Fruit fly (Drosophila melanogaster) whole organism, embryonic: ENCODE measurements around the gene CG5181.
A peak's percentile ranks its signal among the peaks of the same experiment; 100 is the strongest.

Source experiments
- Bgb ChIP-seq: fragments of 200-800 bp; sonication (Bioruptor generic); IDR thresholded peaks from 2 replicates; pipeline ENCODE4 v1.3.6; 2022; ENCODE audit warnings: missing biosample characterization, missing genetic modification characterization; ENCODE audit not compliant: partially characterized antibody
- C15 ChIP-seq: fragments of 200-800 bp; sonication (Bioruptor generic); IDR thresholded peaks from 3 replicates; pipeline ENCODE4 v1.3.6; 2022; ENCODE audit warnings: missing biosample characterization, missing genetic modification characterization
- CG10462 ChIP-seq: fragments of 200-800 bp; sonication (Bioruptor generic); optimal IDR thresholded peaks from 2 replicates; lab custom pipeline; 2016; ENCODE audit warnings: missing biosample characterization, missing genetic modification characterization
- CG12942 ChIP-seq: fragments of 200-800 bp; sonication (Bioruptor generic); optimal IDR thresholded peaks from 3 replicates; lab custom pipeline; 2016; ENCODE audit warnings: missing biosample characterization, missing genetic modification characterization
- CG14667 ChIP-seq: fragments of 200-800 bp; sonication (Bioruptor generic); IDR thresholded peaks from 2 replicates; pipeline ENCODE4 v1.3.6; 2022; ENCODE audit warnings: missing biosample characterization, missing genetic modification characterization
- CG15696 ChIP-seq: fragments of 200-800 bp; sonication (Bioruptor generic); optimal IDR thresholded peaks from 2 replicates; lab custom pipeline; 2019; ENCODE audit warnings: missing biosample characterization, mild to moderate bottlenecking, missing genetic modification characterization, moderate library complexity
- CG17385 ChIP-seq: fragments of 200-800 bp; sonication (Bioruptor generic); optimal IDR thresholded peaks from 3 replicates; lab custom pipeline; 2018; ENCODE audit warnings: missing biosample characterization, mild to moderate bottlenecking, missing genetic modification characterization
- CG17612 ChIP-seq: fragments of 200-800 bp; sonication (Bioruptor generic); IDR thresholded peaks from 2 replicates; pipeline ENCODE4 v1.3.6; 2022; ENCODE audit warnings: missing biosample characterization, missing genetic modification characterization
- CG17912 ChIP-seq: fragments of 200-800 bp; sonication (Bioruptor generic); optimal IDR thresholded peaks from 2 replicates; lab custom pipeline; 2018; ENCODE audit warnings: missing biosample characterization, mild to moderate bottlenecking, missing genetic modification characterization
- CG2199 ChIP-seq: fragments of 200-800 bp; sonication (Bioruptor generic); IDR thresholded peaks from 3 replicates; pipeline ENCODE4 v1.3.6; 2022; ENCODE audit warnings: missing biosample characterization, missing genetic modification characterization
- CG2889 ChIP-seq: fragments of 200-800 bp; sonication (Bioruptor generic); IDR thresholded peaks from 3 replicates; pipeline ENCODE4 v1.3.6; 2022; ENCODE audit warnings: missing biosample characterization, missing genetic modification characterization
- CG31224 ChIP-seq: fragments of 200-800 bp; sonication (Bioruptor generic); IDR thresholded peaks from 2 replicates; pipeline ENCODE4 v1.3.6; 2022; ENCODE audit warnings: missing biosample characterization, missing genetic modification characterization
- CG34376 ChIP-seq: fragments of 200-800 bp; sonication (Bioruptor generic); optimal IDR thresholded peaks from 2 replicates; lab custom pipeline; 2018; ENCODE audit warnings: missing biosample characterization, mild to moderate bottlenecking, missing genetic modification characterization
- CG4820 ChIP-seq: fragments of 200-800 bp; sonication (Bioruptor generic); optimal IDR thresholded peaks from 3 replicates; lab custom pipeline; 2016; ENCODE audit warnings: missing biosample characterization, missing genetic modification characterization
- CG6654 ChIP-seq: fragments of 200-800 bp; sonication (Bioruptor generic); optimal IDR thresholded peaks from 2 replicates; lab custom pipeline; 2017; ENCODE audit warnings: missing biosample characterization, mild to moderate bottlenecking, missing genetic modification characterization
- CG6689 ChIP-seq: fragments of 200-800 bp; sonication (Bioruptor generic); IDR thresholded peaks from 2 replicates; pipeline ENCODE4 v1.3.6; 2022; ENCODE audit warnings: missing biosample characterization, missing genetic modification characterization
- CG7357 ChIP-seq: fragments of 200-800 bp; sonication (Bioruptor generic); IDR thresholded peaks from 3 replicates; pipeline ENCODE4 v1.3.6; 2022; ENCODE audit warnings: missing biosample characterization, missing genetic modification characterization
- CG8924 ChIP-seq: fragments of 200-800 bp; optimal IDR thresholded peaks from 3 replicates; lab custom pipeline; 2019; ENCODE audit warnings: missing biosample characterization, mild to moderate bottlenecking, missing genetic modification characterization, moderate library complexity
- CG9437 ChIP-seq: fragments of 200-800 bp; sonication (Bioruptor generic); optimal IDR thresholded peaks from 2 replicates; lab custom pipeline; 2018; ENCODE audit warnings: missing biosample characterization, mild to moderate bottlenecking, missing genetic modification characterization
- Dfd ChIP-seq, 2 experiments: fragments of >200 bp; optimal IDR thresholded peaks; 2 replicates each; lab custom pipeline; 2017; ENCODE audit warnings: missing biosample characterization in 2 of 2, missing genetic modification characterization in 2 of 2
- Dip3 ChIP-seq: fragments of 200-800 bp; sonication (Bioruptor generic); optimal IDR thresholded peaks from 3 replicates; lab custom pipeline; 2016; ENCODE audit warnings: missing biosample characterization, missing genetic modification characterization
- Drgx ChIP-seq: fragments of 200-800 bp; sonication (Bioruptor generic); IDR thresholded peaks from 2 replicates; pipeline ENCODE4 v1.3.6; 2022; ENCODE audit warnings: missing biosample characterization, missing genetic modification characterization
- Fer2 ChIP-seq: fragments of 200-800 bp; sonication (Bioruptor generic); optimal IDR thresholded peaks from 2 replicates; lab custom pipeline; 2018; ENCODE audit warnings: missing biosample characterization, mild to moderate bottlenecking, missing genetic modification characterization, moderate library complexity
- Gsc ChIP-seq: fragments of 200-800 bp; sonication (Bioruptor generic); IDR thresholded peaks from 2 replicates; pipeline ENCODE4 v1.3.6; 2022; ENCODE audit warnings: missing biosample characterization, missing genetic modification characterization
- HLH3B ChIP-seq: fragments of 200-800 bp; sonication (Bioruptor generic); IDR thresholded peaks from 2 replicates; pipeline ENCODE4 v1.3.6; 2022; ENCODE audit warnings: missing biosample characterization, missing genetic modification characterization
- HLH4C ChIP-seq: fragments of 200-800 bp; sonication (Bioruptor generic); IDR thresholded peaks from 3 replicates; pipeline ENCODE4 v1.3.6; 2022; ENCODE audit warnings: missing biosample characterization, missing genetic modification characterization; ENCODE audit not compliant: partially characterized antibody
- Scr ChIP-seq: fragments of 200-800 bp; sonication (Bioruptor generic); IDR thresholded peaks from 2 replicates; pipeline ENCODE4 v1.3.6; 2022; ENCODE audit warnings: missing biosample characterization, missing genetic modification characterization; ENCODE audit not compliant: partially characterized antibody
- Sry-β ChIP-seq: fragments of 200-800 bp; sonication (Bioruptor generic); optimal IDR thresholded peaks from 2 replicates; lab custom pipeline; 2018; ENCODE audit warnings: missing biosample characterization, mild to moderate bottlenecking, missing genetic modification characterization, moderate library complexity
- Trl ChIP-seq, 3 experiments: fragments of >200 bp in 2 of 3; fragments of 200-800 bp in 1 of 3; sonication (Bioruptor generic) in 1 of 3; optimal IDR thresholded peaks; 2 replicates in 1 of 3; 3 replicates in 2 of 3; lab custom pipeline; 2016 to 2017; ENCODE audit warnings: missing biosample characterization in 1 of 3, missing genetic modification characterization in 1 of 3
- Xbp1 ChIP-seq: fragments of 200-800 bp; sonication (Bioruptor generic); optimal IDR thresholded peaks from 3 replicates; lab custom pipeline; 2016; ENCODE audit warnings: missing biosample characterization, mild to moderate bottlenecking, missing genetic modification characterization
- btn ChIP-seq: fragments of 200-800 bp; sonication (Bioruptor generic); optimal IDR thresholded peaks from 2 replicates; lab custom pipeline; 2016; ENCODE audit warnings: missing biosample characterization, missing genetic modification characterization
- cg ChIP-seq: fragments of 200-800 bp; sonication (Bioruptor generic); optimal IDR thresholded peaks from 3 replicates; lab custom pipeline; 2019; ENCODE audit warnings: missing biosample characterization, mild to moderate bottlenecking, missing genetic modification characterization, moderate library complexity
- chinmo ChIP-seq: fragments of 200-800 bp; sonication (Bioruptor generic); IDR thresholded peaks from 4 replicates; pipeline ENCODE4 v1.3.6; 2022; ENCODE audit warnings: missing biosample characterization, missing genetic modification characterization; ENCODE audit not compliant: partially characterized antibody
- crp ChIP-seq, 2 experiments: fragments of 200-800 bp; sonication (Bioruptor generic); optimal IDR thresholded peaks; 2 replicates in 1 of 2; 3 replicates in 1 of 2; lab custom pipeline; 2017; ENCODE audit warnings: missing biosample characterization in 2 of 2, missing genetic modification characterization in 2 of 2, mild to moderate bottlenecking in 1 of 2, moderate library complexity in 1 of 2
- dimm ChIP-seq: fragments of 200-800 bp; sonication (Bioruptor generic); IDR thresholded peaks from 2 replicates; pipeline ENCODE4 v1.3.6; 2022; ENCODE audit warnings: missing biosample characterization, missing genetic modification characterization
- dpn ChIP-seq, 2 experiments: fragments of 200-800 bp; sonication (Bioruptor generic); optimal IDR thresholded peaks; 3 replicates each; lab custom pipeline; 2016; ENCODE audit warnings: missing biosample characterization in 2 of 2, missing genetic modification characterization in 2 of 2
- eyg ChIP-seq: fragments of 200-800 bp; sonication (Bioruptor generic); optimal IDR thresholded peaks from 3 replicates; lab custom pipeline; 2016; ENCODE audit warnings: missing biosample characterization, missing genetic modification characterization
- fd64A ChIP-seq: fragments of 200-800 bp; sonication (Bioruptor generic); optimal IDR thresholded peaks from 3 replicates; lab custom pipeline; 2018; ENCODE audit warnings: missing biosample characterization, mild to moderate bottlenecking, missing genetic modification characterization
- gce ChIP-seq: fragments of 200-800 bp; sonication (Bioruptor generic); IDR thresholded peaks from 3 replicates; pipeline ENCODE4 v1.3.6; 2022; ENCODE audit warnings: missing biosample characterization, missing genetic modification characterization
- gem ChIP-seq: fragments of 200-800 bp; sonication (Bioruptor generic); optimal IDR thresholded peaks from 2 replicates; lab custom pipeline; 2019; ENCODE audit warnings: missing biosample characterization, mild to moderate bottlenecking, missing genetic modification characterization, moderate library complexity
- gfzf ChIP-seq: fragments of 200-800 bp; sonication (Bioruptor generic); optimal IDR thresholded peaks from 2 replicates; lab custom pipeline; 2016; ENCODE audit warnings: missing biosample characterization, mild to moderate bottlenecking, missing genetic modification characterization, moderate library complexity
- jing ChIP-seq: fragments of 200-800 bp; sonication (Bioruptor generic); optimal IDR thresholded peaks from 2 replicates; lab custom pipeline; 2018; ENCODE audit warnings: missing biosample characterization, mild to moderate bottlenecking, missing genetic modification characterization
- jumu ChIP-seq: fragments of 200-800 bp; sonication (Bioruptor generic); optimal IDR thresholded peaks from 3 replicates; lab custom pipeline; 2016; ENCODE audit warnings: missing biosample characterization, missing genetic modification characterization
- kah ChIP-seq: fragments of 200-800 bp; sonication (Bioruptor generic); optimal IDR thresholded peaks from 2 replicates; lab custom pipeline; 2018; ENCODE audit warnings: missing biosample characterization, mild to moderate bottlenecking, missing genetic modification characterization
- kni ChIP-seq: fragments of 200-800 bp; sonication (Bioruptor generic); optimal IDR thresholded peaks from 3 replicates; lab custom pipeline; 2017; ENCODE audit warnings: mild to moderate bottlenecking, missing biosample characterization, missing genetic modification reagents, missing genetic modification characterization
- knrl ChIP-seq: fragments of 200-800 bp; sonication (Bioruptor generic); IDR thresholded peaks from 3 replicates; pipeline ENCODE4 v1.3.6; 2022; ENCODE audit warnings: missing biosample characterization, missing genetic modification characterization; ENCODE audit not compliant: partially characterized antibody
- sd ChIP-seq: fragments of 200-800 bp; sonication (Bioruptor generic); optimal IDR thresholded peaks from 3 replicates; lab custom pipeline; 2018; ENCODE audit warnings: missing biosample characterization, mild to moderate bottlenecking, missing genetic modification characterization, moderate library complexity
- zfh1 ChIP-seq: fragments of 200-800 bp; sonication (Bioruptor generic); IDR thresholded peaks from 3 replicates; pipeline ENCODE4 v1.3.6; 2022; ENCODE audit warnings: missing biosample characterization, missing genetic modification characterization

Gene CG5181

DNA sequence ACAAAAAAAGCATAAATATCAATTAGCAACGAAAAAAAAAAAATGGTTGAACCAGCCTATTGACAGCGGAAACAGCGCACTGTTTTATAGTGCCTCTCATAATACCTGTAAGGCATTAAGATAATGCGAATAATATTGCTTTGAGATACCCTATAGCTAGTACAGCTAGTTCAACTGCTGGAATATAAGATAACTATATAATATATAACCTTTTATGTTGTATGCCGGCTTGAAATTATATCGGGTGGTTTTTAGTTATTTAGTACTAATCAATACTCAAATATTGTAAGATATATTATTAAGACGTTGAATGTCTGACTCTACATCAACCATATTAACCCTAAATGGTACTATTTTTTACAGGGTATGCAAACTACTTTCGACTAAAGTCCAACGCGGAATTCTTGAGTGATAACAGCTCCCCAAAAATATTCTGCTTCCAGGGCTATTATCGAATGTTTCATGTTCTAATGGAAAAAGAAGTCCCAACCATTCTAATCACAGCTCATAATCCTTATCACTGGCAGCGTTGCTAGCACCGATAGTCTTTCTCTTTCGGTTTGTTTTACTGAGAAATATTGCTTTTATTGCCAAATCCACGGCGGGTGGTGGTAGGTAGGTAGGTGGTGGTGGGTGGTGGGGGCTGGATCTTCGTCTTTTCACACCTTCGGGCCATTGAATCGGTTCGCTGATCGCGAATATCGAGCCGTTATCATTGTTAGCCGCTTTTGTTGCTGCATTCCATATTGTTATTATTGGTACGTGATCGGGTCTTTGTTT is 24.5 kb upstream of the CG5181 start (continued):
- TF ChIP-seq Fer2 (peak; percentile 23), Sry-β (GFP tag; lab: Kevin White, UChicago) (no peak), dpn (GFP tag; optimal IDR thresholded peaks at IDR 0.05; lab: Kevin White, UChicago) (peak; percentile 46 to 51), CG7357 (no peak), cg (GFP tag; lab: Kevin White, UChicago) (no peak), Dip3 (GFP tag; lab: Kevin White, UChicago) (peak; percentile 55), CG2889 (GFP tag; lab: Robert Waterston, UW) (peak; percentile 73; the same call in 2 of the 3 replicates), HLH3B (peak; percentile 85), gem (tag; lab: Kevin White, UChicago) (peak; percentile 89), CG14667 (peak; percentile 33; the same call in 1 of the 2 replicates), btn (GFP tag; lab: Kevin White, UChicago) (no peak), jing (GFP tag; lab: Kevin White, UChicago) (no peak), Scr (GFP tag; lab: Robert Waterston, UW) (no peak), kah (GFP tag; lab: Kevin White, UChicago) (no peak), Trl (optimal IDR thresholded peaks at IDR 0.05; lab: Kevin White, UChicago) (no peak), Trl (GFP tag; optimal IDR thresholded peaks at IDR 0.05; lab: Kevin White, UChicago) (no peak), Gsc (GFP tag; lab: Robert Waterston, UW) (no peak), chinmo (no peak), CG17385 (GFP tag; lab: Kevin White, UChicago) (peak; percentile 79), CG34376 (peak; percentile 37), eyg (GFP tag; lab: Kevin White, UChicago) (no peak), CG17612 (GFP tag; lab: Robert Waterston, UW) (peak; percentile 71), CG8924 (peak; percentile 89), CG6689 (GFP tag; lab: Robert Waterston, UW) (peak; percentile 46; the same call in 1 of the 2 replicates), CG15696 (peak; percentile 2), Drgx (GFP tag; lab: Robert Waterston, UW) (peak; percentile 53; the same call in 1 of the 2 replicates), jumu (GFP tag; lab: Kevin White, UChicago) (no peak), zfh1 (GFP tag; lab: Robert Waterston, UW) (peak; percentile 74; the same call in 2 of the 3 replicates), HLH4C (GFP tag; lab: Robert Waterston, UW) (no peak), Dfd (GFP tag; optimal IDR thresholded peaks at IDR 0.05; lab: Kevin White, UChicago) (no peak), CG4820 (GFP tag; lab: Kevin White, UChicago) (peak; percentile 14), knrl (GFP tag; lab: Robert Waterston, UW) (no peak), CG6654 (no peak), CG12942 (GFP tag; lab: Kevin White, UChicago) (no peak), CG2199 (GFP tag; lab: Robert Waterston, UW) (no peak), fd64A (no peak), Bgb (GFP tag; lab: Robert Waterston, UW) (no peak), crp (GFP tag; optimal IDR thresholded peaks at IDR 0.05; lab: Kevin White, UChicago) (peak in 1 of 2 experiments; percentile 2), CG10462 (no peak), gfzf (GFP tag; lab: Kevin White, UChicago) (no peak), kni (no peak), Xbp1 (GFP tag; lab: Kevin White, UChicago) (peak; percentile 59), C15 (GFP tag; lab: Robert Waterston, UW) (peak; percentile 75; the same call in 2 of the 3 replicates), CG9437 (peak; percentile 59), gce (GFP tag; lab: Robert Waterston, UW) (peak; percentile 47; the same call in 1 of the 3 replicates), dimm (GFP tag; lab: Robert Waterston, UW) (no peak), CG31224 (GFP tag; lab: Robert Waterston, UW) (peak; percentile 72), CG17912 (GFP tag; lab: Kevin White, UChicago) (no peak), sd (tag; lab: Kevin White, UChicago) (peak; percentile 93)
